Fruit fly (Drosophila melanogaster) whole organism, prepupa: ENCODE results near the gene CG6071.

Experiments used
- CG11762 ChIP-seq: fragments of 200-800 bp; sonication (Bioruptor generic); optimal IDR thresholded peaks from 3 replicates; lab custom pipeline; 2016; ENCODE audit warnings: missing biosample characterization, missing genetic modification characterization; ENCODE audit not compliant: insufficient read depth
- CG15336 ChIP-seq: fragments of 200-800 bp; sonication (Bioruptor generic); IDR thresholded peaks from 2 replicates; pipeline ENCODE4 v1.3.6; 2022; ENCODE audit warnings: missing biosample characterization, missing genetic modification characterization
- CG16779 ChIP-seq: fragments of 200-800 bp; sonication (Bioruptor generic); optimal IDR thresholded peaks from 3 replicates; lab custom pipeline; 2017; ENCODE audit warnings: missing biosample characterization, mild to moderate bottlenecking, missing genetic modification characterization
- CG6854 ChIP-seq: fragments of 200-800 bp; sonication (Bioruptor generic); optimal IDR thresholded peaks from 2 replicates; lab custom pipeline; 2017; ENCODE audit warnings: missing biosample characterization, mild to moderate bottlenecking, missing genetic modification characterization
- Ets21C ChIP-seq: fragments of 200-800 bp; sonication (Bioruptor generic); optimal IDR thresholded peaks from 3 replicates; lab custom pipeline; 2016; ENCODE audit warnings: missing biosample characterization, missing genetic modification characterization
- Hr39 ChIP-seq: fragments of 200-800 bp; sonication (Bioruptor generic); optimal IDR thresholded peaks from 2 replicates; lab custom pipeline; 2016; ENCODE audit warnings: missing biosample characterization, missing genetic modification characterization
- fd85E ChIP-seq: fragments of 200-800 bp; sonication (Bioruptor generic); optimal IDR thresholded peaks from 3 replicates; lab custom pipeline; 2016; ENCODE audit warnings: missing biosample characterization, missing genetic modification characterization
- pdm3 ChIP-seq: fragments of 200-800 bp; sonication (Bioruptor generic); optimal IDR thresholded peaks from 3 replicates; lab custom pipeline; 2016; ENCODE audit warnings: missing biosample characterization, missing genetic modification characterization

DNA sequence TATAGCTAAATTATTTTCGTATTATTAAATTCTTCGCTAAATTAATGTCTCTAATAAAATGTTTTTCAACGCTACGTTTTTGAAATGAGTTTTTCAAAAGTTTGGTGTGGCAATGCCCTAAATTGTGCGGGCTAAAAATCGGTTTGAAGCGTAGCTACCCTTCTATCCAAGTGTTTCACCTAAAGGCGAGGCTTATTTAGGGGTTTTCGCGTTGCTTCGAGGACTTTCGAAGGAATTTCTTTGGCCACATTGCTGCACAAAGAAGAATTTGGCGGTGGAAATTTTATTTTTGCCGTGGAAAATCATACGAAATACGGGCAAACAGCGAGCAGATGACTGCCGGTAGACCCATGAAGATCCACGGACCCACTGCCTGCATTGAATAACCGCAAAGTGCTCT lies 36.0 kb upstream of the CG6071 start, which contains the start of gene TfIIEalpha:
- TF ChIP-seq CG15336 (GFP tag; lab: Robert Waterston, UW) (no peak), CG16779 (tag; lab: Kevin White, UChicago) (no peak), Ets21C (GFP tag; lab: Kevin White, UChicago) (no peak), CG11762 (GFP tag; lab: Kevin White, UChicago) (no peak), pdm3 (no peak), Hr39 (GFP tag; lab: Kevin White, UChicago) (no peak), CG6854 (GFP tag; lab: Kevin White, UChicago) (no peak), fd85E (GFP tag; lab: Kevin White, UChicago) (no peak)
